Worm (Caenorhabditis elegans) whole organism, late embryonic: ENCODE results near the gene C26D10.4.

Source experiments
- ama-1 ChIP-seq: fragments of 150-350 bp; optimal IDR thresholded peaks from 2 replicates; lab custom pipeline; 2014
- ceh-45 ChIP-seq: fragments of 200-800 bp; sonication (Bioruptor generic); IDR thresholded peaks from 2 replicates; pipeline ENCODE4 v1.3.6; 2022; ENCODE audit warnings: missing genetic modification reagents, missing genetic modification characterization, missing compliant biosample characterization
- ceh-6 ChIP-seq: fragments of 200-800 bp; sonication (Bioruptor generic); optimal IDR thresholded peaks from 2 replicates; lab custom pipeline; 2018; ENCODE audit warnings: mild to moderate bottlenecking, missing genetic modification characterization, missing compliant biosample characterization
- elt-2 ChIP-seq: sonication (generic microtip); optimal IDR thresholded peaks from 2 replicates; lab custom pipeline; 2016; ENCODE audit warnings: missing genetic modification reagents, missing genetic modification characterization, missing compliant biosample characterization
- hlh-8 ChIP-seq: sonication (generic microtip); optimal IDR thresholded peaks from 2 replicates; lab custom pipeline; 2016; ENCODE audit warnings: missing genotype, missing genetic modification characterization, missing compliant biosample characterization
- lin-11 ChIP-seq: fragments of 200-800 bp; sonication (Bioruptor generic); optimal IDR thresholded peaks from 2 replicates; lab custom pipeline; 2018; ENCODE audit warnings: mild to moderate bottlenecking, missing genetic modification characterization, missing compliant biosample characterization
- pha-4 ChIP-seq: fragments of 150-350 bp; optimal IDR thresholded peaks from 2 replicates; lab custom pipeline; 2018; ENCODE audit warnings: missing biosample characterization, missing genetic modification reagents, missing genetic modification characterization
- unc-55 ChIP-seq: sonication (generic microtip); optimal IDR thresholded peaks from 2 replicates; lab custom pipeline; 2017; ENCODE audit warnings: missing biosample characterization, missing genetic modification reagents, missing genetic modification characterization
- ztf-16 ChIP-seq: sonication (generic microtip); optimal IDR thresholded peaks from 2 replicates; lab custom pipeline; 2017; ENCODE audit warnings: missing genetic modification characterization, missing compliant biosample characterization

DNA sequence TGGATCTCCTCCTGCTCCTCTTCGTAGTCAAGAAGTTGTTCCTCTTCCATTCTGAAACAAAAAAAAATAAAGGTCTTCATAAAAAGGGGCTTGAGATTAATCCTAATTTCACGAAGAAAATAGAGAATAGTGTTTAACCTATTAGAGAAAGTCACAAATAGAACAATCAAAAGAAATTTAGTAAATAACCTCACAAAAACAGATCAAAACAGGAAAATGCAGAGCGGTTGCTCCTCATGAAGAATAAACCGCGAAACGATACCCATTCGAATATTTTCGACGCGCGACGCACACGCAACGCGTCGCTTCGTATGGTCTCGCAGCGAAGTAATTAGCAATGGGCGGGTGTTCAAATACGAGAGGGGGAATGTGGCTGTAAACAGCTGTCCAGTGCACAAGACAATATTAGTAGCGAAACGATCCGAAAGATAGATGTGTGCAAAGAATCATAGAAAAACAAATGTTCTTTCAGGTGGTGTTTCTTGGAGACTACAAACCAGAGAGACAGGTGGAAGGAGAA is 682 bp upstream of the C26D10.4 start, which contains the start of gene hel-1:
- no peak for TF ChIP-seq unc-55 (GFP tag; lab: Kevin White, UChicago)
- TF ChIP-seq elt-2 (tag; lab: Kevin White, UChicago): no peak
- TF ChIP-seq ztf-16 (tag; lab: Kevin White, UChicago): peak; percentile 10
- TF ChIP-seq ceh-45: no peak
- no peak for TF ChIP-seq lin-11 (tag; lab: Kevin White, UChicago)
- TF ChIP-seq pha-4: no peak
- TF ChIP-seq ama-1: no peak
- TF ChIP-seq hlh-8 (tag; lab: Kevin White, UChicago): peak; percentile 39
- TF ChIP-seq ceh-6 (GFP tag; lab: Kevin White, UChicago): peak; percentile 15
